Worm (Caenorhabditis elegans) whole organism, early embryonic: ENCODE measurements around the gene spop-1.

Source experiments
- aly-1 ChIP-seq: sonication (generic microtip); optimal IDR thresholded peaks from 2 replicates; lab custom pipeline; 2016; ENCODE audit warnings: missing genetic modification characterization, missing compliant biosample characterization
- ama-1 ChIP-seq: fragments of 150-350 bp; optimal IDR thresholded peaks from 2 replicates; lab custom pipeline; 2014
- hmg-4 ChIP-seq: fragments of 200-800 bp; sonication (Bioruptor generic); optimal IDR thresholded peaks from 2 replicates; lab custom pipeline; 2018; ENCODE audit warnings: mild to moderate bottlenecking, missing genetic modification characterization, missing compliant biosample characterization
- hnd-1 ChIP-seq: sonication (generic microtip); optimal IDR thresholded peaks from 2 replicates; lab custom pipeline; 2016; ENCODE audit warnings: missing genetic modification characterization, missing compliant biosample characterization
- pes-1 ChIP-seq: fragments of 200-800 bp; sonication (Bioruptor generic); IDR thresholded peaks from 2 replicates; pipeline ENCODE4 v1.3.6; 2022; ENCODE audit warnings: missing genetic modification reagents, missing genetic modification characterization, missing compliant biosample characterization
- sea-1 ChIP-seq: fragments of 200-800 bp; sonication (Bioruptor generic); conservative IDR thresholded peaks from 2 replicates; pipeline ENCODE4 v1.3.6; 2022; ENCODE audit warnings: missing genetic modification characterization, missing compliant biosample characterization

DNA sequence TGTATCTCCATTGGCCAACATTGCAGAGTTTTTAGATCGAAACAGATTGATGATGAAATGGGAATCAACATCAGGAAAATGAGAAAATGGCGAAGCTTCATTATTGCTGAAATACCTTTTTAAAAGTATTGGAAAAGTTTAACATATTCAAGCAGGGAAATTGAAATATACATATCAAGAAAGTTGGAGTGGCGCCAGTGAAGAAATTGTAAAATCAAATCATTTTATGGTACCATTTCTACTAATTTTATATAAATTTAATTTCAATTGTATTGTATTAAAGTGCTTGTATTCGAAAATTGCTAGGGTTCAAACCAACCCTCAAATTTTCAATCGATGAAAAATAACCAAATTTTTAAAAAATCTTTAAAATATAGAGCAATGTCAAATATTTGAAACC lies 8.5 kb upstream of the spop-1 start, which contains the start of gene srt-55:
- no peak for TF ChIP-seq pes-1 (GFP tag; lab: Robert Waterston, UW)
- TF ChIP-seq ama-1 (lab: Kevin White, UChicago), result no peak
- no peak for TF ChIP-seq sea-1 (GFP tag; lab: Robert Waterston, UW)
- no peak for TF ChIP-seq hmg-4
- no peak for TF ChIP-seq aly-1
- TF ChIP-seq hnd-1 (tag; lab: Kevin White, UChicago), result no peak
